Worm (Caenorhabditis elegans): ENCODE results near the gene C34B4.2.
"Not testable (repeated sequence)": the region's sequence is repeated elsewhere in the genome, so short reads cannot be mapped to it uniquely, and the experiment has no call there.

ce11 chrV:13134786-13135185, 51.9 kb downstream of the C34B4.2 start, which contains the start of gene clec-225:
- not testable (repeated sequence) for TF ChIP-seq him-1, dao-5 (tag; optimal IDR thresholded peaks at IDR 0.05)

All from whole organism, L4/young adult.